Worm (Caenorhabditis elegans) whole organism, young adult: ENCODE measurements around the gene R11F4.1.
A peak's percentile ranks its signal among the peaks of the same experiment; 100 is the strongest.
"Not testable (repeated sequence)": the region's sequence is repeated elsewhere in the genome, so short reads cannot be mapped to it uniquely, and the experiment has no call there.

Experiments
- B0019.2 ChIP-seq: fragments of 200-800 bp; sonication (Bioruptor generic); conservative IDR thresholded peaks from 2 replicates; pipeline ENCODE4 v1.3.6; 2022; ENCODE audit warnings: missing genetic modification reagents, missing genetic modification characterization, missing compliant biosample characterization
- B0035.1 ChIP-seq: sonication (generic microtip); optimal IDR thresholded peaks from 2 replicates; lab custom pipeline; 2016; ENCODE audit warnings: missing genetic modification characterization, mild to moderate bottlenecking, missing compliant biosample characterization, missing genotype, missing genetic modification reagents
- B0261.1 ChIP-seq: sonication (generic microtip); optimal IDR thresholded peaks from 2 replicates; lab custom pipeline; 2016; ENCODE audit warnings: mild to moderate bottlenecking, missing genetic modification characterization, moderate library complexity, missing compliant biosample characterization
- B0336.3 ChIP-seq: fragments of 200-800 bp; sonication (Bioruptor generic); IDR thresholded peaks from 2 replicates; pipeline ENCODE4 v1.3.6; 2022; ENCODE audit warnings: missing genetic modification characterization, missing compliant biosample characterization
- F33H1.4 ChIP-seq: fragments of 200-800 bp; sonication (Bioruptor generic); IDR thresholded peaks from 2 replicates; pipeline ENCODE4 v1.3.6; 2022; ENCODE audit warnings: missing genetic modification reagents, missing genetic modification characterization, missing compliant biosample characterization
- F49E8.2 ChIP-seq: sonication (generic microtip); optimal IDR thresholded peaks from 3 replicates; lab custom pipeline; 2017; ENCODE audit warnings: missing genetic modification characterization, mild to moderate bottlenecking, missing compliant biosample characterization, antibody characterized with exemption, moderate library complexity; ENCODE audit not compliant: insufficient read depth
- F57C9.4 ChIP-seq: sonication (generic microtip); optimal IDR thresholded peaks from 2 replicates; lab custom pipeline; 2017; ENCODE audit warnings: mild to moderate bottlenecking, missing genetic modification characterization, missing compliant biosample characterization
- K12H6.12 ChIP-seq: fragments of 200-800 bp; sonication (Bioruptor generic); optimal IDR thresholded peaks from 2 replicates; lab custom pipeline; 2018; ENCODE audit warnings: mild to moderate bottlenecking, missing genetic modification characterization, missing compliant biosample characterization
- T07F8.4 ChIP-seq: sonication (generic microtip); optimal IDR thresholded peaks from 2 replicates; lab custom pipeline; 2016; ENCODE audit warnings: mild to moderate bottlenecking, missing genetic modification characterization, moderate library complexity, missing compliant biosample characterization
- Y95B8A.8 ChIP-seq: fragments of 200-800 bp; sonication (Bioruptor generic); IDR thresholded peaks from 2 replicates; pipeline ENCODE4 v1.3.6; 2022; ENCODE audit warnings: missing genetic modification reagents, missing genetic modification characterization, missing compliant biosample characterization
- ZK185.1 ChIP-seq: sonication (generic microtip); optimal IDR thresholded peaks from 2 replicates; lab custom pipeline; 2016; ENCODE audit warnings: mild to moderate bottlenecking, missing genetic modification characterization, missing compliant biosample characterization; ENCODE audit not compliant: poor library complexity, severe bottlenecking
- aptf-3 ChIP-seq: fragments of 200-800 bp; sonication (Bioruptor generic); IDR thresholded peaks from 2 replicates; pipeline ENCODE4 v1.3.6; 2022; ENCODE audit warnings: missing genetic modification characterization, missing compliant biosample characterization
- attf-3 ChIP-seq: fragments of 200-800 bp; sonication (Bioruptor generic); conservative IDR thresholded peaks from 2 replicates; pipeline ENCODE4 v1.3.6; 2022; ENCODE audit warnings: missing genetic modification reagents, missing genetic modification characterization, missing compliant biosample characterization
- attf-6 ChIP-seq: fragments of 200-800 bp; sonication (Bioruptor generic); IDR thresholded peaks from 2 replicates; pipeline ENCODE4 v1.3.6; 2022; ENCODE audit warnings: missing genetic modification reagents, missing genetic modification characterization, missing compliant biosample characterization
- bed-2 ChIP-seq: fragments of 200-800 bp; sonication (Bioruptor generic); IDR thresholded peaks from 2 replicates; pipeline ENCODE4 v1.3.6; 2022; ENCODE audit warnings: missing genetic modification reagents, missing genetic modification characterization, missing compliant biosample characterization
- ceh-100 ChIP-seq: fragments of 200-800 bp; sonication (Bioruptor generic); IDR thresholded peaks from 2 replicates; pipeline ENCODE4 v1.3.6; 2022; ENCODE audit warnings: missing genetic modification reagents, missing genetic modification characterization, missing compliant biosample characterization
- ceh-58 ChIP-seq: fragments of 200-800 bp; sonication (Bioruptor generic); IDR thresholded peaks from 2 replicates; pipeline ENCODE4 v1.3.6; 2022; ENCODE audit warnings: missing genetic modification characterization, missing compliant biosample characterization
- dox-1 ChIP-seq: fragments of 200-800 bp; sonication (Bioruptor generic); IDR thresholded peaks from 2 replicates; pipeline ENCODE4 v1.3.6; 2022; ENCODE audit warnings: missing genetic modification reagents, missing genetic modification characterization, missing compliant biosample characterization
- egl-44 ChIP-seq: fragments of 200-800 bp; sonication (Bioruptor generic); IDR thresholded peaks from 2 replicates; pipeline ENCODE4 v1.3.6; 2022; ENCODE audit warnings: missing genetic modification reagents, missing genetic modification characterization, missing compliant biosample characterization
- egrh-3 ChIP-seq: fragments of 200-800 bp; sonication (Bioruptor generic); IDR thresholded peaks from 2 replicates; pipeline ENCODE4 v1.3.6; 2022; ENCODE audit warnings: missing genetic modification reagents, missing genetic modification characterization, missing compliant biosample characterization
- hlh-12 ChIP-seq: sonication (generic microtip); optimal IDR thresholded peaks from 2 replicates; lab custom pipeline; 2016; ENCODE audit warnings: missing genetic modification characterization, missing compliant biosample characterization
- hsf-1 ChIP-seq: fragments of 200-800 bp; sonication (Bioruptor generic); IDR thresholded peaks from 2 replicates; pipeline ENCODE4 v1.3.6; 2022; ENCODE audit warnings: missing genetic modification reagents, missing genetic modification characterization, missing compliant biosample characterization
- lag-1 ChIP-seq: fragments of 200-800 bp; sonication (Bioruptor generic); IDR thresholded peaks from 2 replicates; pipeline ENCODE4 v1.3.6; 2022; ENCODE audit warnings: missing genetic modification reagents, missing genetic modification characterization, missing compliant biosample characterization
- lin-26 ChIP-seq: fragments of 200-800 bp; sonication (Bioruptor generic); IDR thresholded peaks from 2 replicates; pipeline ENCODE4 v1.3.6; 2022; ENCODE audit warnings: missing genetic modification reagents, missing genetic modification characterization, missing compliant biosample characterization
- lin-35 ChIP-seq, 3 experiments: fragments of 150-350 bp in 2 of 3; sonication (generic microtip) in 1 of 3; optimal IDR thresholded peaks; 2 replicates each; lab custom pipeline; 2014 to 2018; ENCODE audit warnings: missing biosample characterization in 3 of 3, missing genetic modification characterization in 3 of 3, missing genetic modification reagents in 3 of 3
- lin-40 ChIP-seq: sonication (generic microtip); optimal IDR thresholded peaks from 2 replicates; lab custom pipeline; 2016; ENCODE audit warnings: missing genetic modification characterization, mild to moderate bottlenecking, missing compliant biosample characterization, missing genotype, missing genetic modification reagents
- madf-6 ChIP-seq: fragments of 200-800 bp; sonication (Bioruptor generic); IDR thresholded peaks from 2 replicates; pipeline ENCODE4 v1.3.6; 2022; ENCODE audit warnings: missing genetic modification reagents, missing genetic modification characterization, missing compliant biosample characterization
- rec-8 ChIP-seq, 2 experiments: sonication (generic microtip); optimal IDR thresholded peaks; 2 replicates each; lab custom pipeline; 2016; ENCODE audit warnings: mild to moderate bottlenecking in 2 of 2, missing genetic modification characterization in 2 of 2, missing genetic modification reagents in 2 of 2, missing genotype in 2 of 2, missing biosample characterization in 1 of 2, missing compliant biosample characterization in 1 of 2, moderate library complexity in 1 of 2
- rpc-1 ChIP-seq, 2 experiments: fragments of 150-350 bp in 1 of 2; sonication (generic microtip) in 1 of 2; optimal IDR thresholded peaks; 2 replicates each; lab custom pipeline; 2014 to 2018; ENCODE audit warnings: missing biosample characterization in 1 of 2, missing genetic modification characterization in 1 of 2, missing genetic modification reagents in 1 of 2, missing genotype in 1 of 2
- sea-2 ChIP-seq: fragments of 200-800 bp; sonication (Bioruptor generic); IDR thresholded peaks from 2 replicates; pipeline ENCODE4 v1.3.6; 2022; ENCODE audit warnings: missing genetic modification characterization, missing compliant biosample characterization
- snpc-1.3 ChIP-seq: sonication (generic microtip); optimal IDR thresholded peaks from 2 replicates; lab custom pipeline; 2017; ENCODE audit warnings: missing genetic modification characterization, mild to moderate bottlenecking, missing compliant biosample characterization, antibody characterized with exemption, moderate library complexity, missing genotype, missing genetic modification reagents; ENCODE audit not compliant: insufficient read depth
- snpc-3.4 ChIP-seq: sonication (generic microtip); optimal IDR thresholded peaks from 2 replicates; lab custom pipeline; 2017; ENCODE audit warnings: missing genetic modification characterization, mild to moderate bottlenecking, missing compliant biosample characterization, antibody characterized with exemption, moderate library complexity, missing genotype, missing genetic modification reagents
- somi-1 ChIP-seq: fragments of 200-800 bp; sonication (Bioruptor generic); optimal IDR thresholded peaks from 2 replicates; lab custom pipeline; 2018; ENCODE audit warnings: mild to moderate bottlenecking, missing genetic modification characterization, missing compliant biosample characterization
- sptf-2 ChIP-seq: fragments of 200-800 bp; sonication (Bioruptor generic); optimal IDR thresholded peaks from 2 replicates; lab custom pipeline; 2018; ENCODE audit warnings: mild to moderate bottlenecking, missing genetic modification characterization, missing compliant biosample characterization
- tbp1 ChIP-seq: fragments of 200-800 bp; sonication (Bioruptor generic); optimal IDR thresholded peaks from 2 replicates; lab custom pipeline; 2018; ENCODE audit warnings: mild to moderate bottlenecking, missing genetic modification characterization, missing compliant biosample characterization

The R11F4.1 gene

ce11 chrII:4051196-4051595, 40.5 kb upstream of the R11F4.1 start:
- TF ChIP-seq tbp1 (GFP tag; lab: Kevin White, UChicago) (peak; percentile 75), B0261.1 (peak; percentile 50), lin-26 (peak; percentile 23; the same call in 1 of the 2 replicates), rpc-1 (tag; optimal IDR thresholded peaks at IDR 0.05; lab: Kevin White, UChicago) (peak; percentile 55)
- TF ChIP-seq rpc-1 (optimal IDR thresholded peaks at IDR 0.05; lab: Kevin White, UChicago), result not testable (repeated sequence)

- TF ChIP-seq lin-40 (tag; lab: Kevin White, UChicago) (no peak), egrh-3 (GFP tag; lab: Robert Waterston, UW) (no peak), K12H6.12 (no peak), attf-3 (no peak), sea-2 (GFP tag; lab: Robert Waterston, UW) (no peak), Y95B8A.8 (GFP tag; lab: Robert Waterston, UW) (no peak), lag-1 (GFP tag; lab: Robert Waterston, UW) (no peak), ceh-58 (GFP tag; lab: Robert Waterston, UW) (no peak), B0261.1 (no peak), ZK185.1 (tag; lab: Kevin White, UChicago) (no peak)
Observed at ce11 chrII:4062477-4062876, 29.3 kb upstream of the R11F4.1 start, which contains the start of gene gadr-4. Gene gadr-4, minus strand, starts transcription at chrII:4062577.

ce11 chrII:4063997-4064396, 27.7 kb upstream of the R11F4.1 start, which contains the start of gene fbxb-118:
Gene fbxb-118, minus strand, starts transcription at chrII:4064097.
- TF ChIP-seq F33H1.4 (no peak), aptf-3 (GFP tag; lab: Robert Waterston, UW) (no peak), egl-44 (GFP tag; lab: Robert Waterston, UW) (no peak), madf-6 (GFP tag; lab: Robert Waterston, UW) (no peak), ceh-100 (GFP tag; lab: Robert Waterston, UW) (no peak), snpc-1.3 (no peak), lin-35 (GFP tag; optimal IDR thresholded peaks at IDR 0.05; lab: Kevin White, UChicago) (no peak), B0336.3 (GFP tag; lab: Robert Waterston, UW) (no peak), B0019.2 (no peak), dox-1 (no peak), hsf-1 (GFP tag; lab: Robert Waterston, UW) (no peak), F57C9.4 (tag; lab: Kevin White, UChicago) (no peak), sea-2 (GFP tag; lab: Robert Waterston, UW) (no peak)

ce11 chrII:4067258-4067657, 24.5 kb upstream of the R11F4.1 start, which contains the start of gene W06A11.1:
Gene W06A11.1, plus strand, starts transcription at chrII:4067558.
- TF ChIP-seq B0035.1 (tag; lab: Kevin White, UChicago) (no peak), snpc-1.3 (no peak), K12H6.12 (no peak), snpc-3.4 (tag; lab: Kevin White, UChicago) (no peak), T07F8.4 (tag; lab: Kevin White, UChicago) (no peak), F49E8.2 (tag; lab: Kevin White, UChicago) (no peak), somi-1 (GFP tag; lab: Kevin White, UChicago) (no peak), bed-2 (GFP tag; lab: Robert Waterston, UW) (no peak), rec-8 (tag; optimal IDR thresholded peaks at IDR 0.05; lab: Kevin White, UChicago) (no peak), sptf-2 (GFP tag; lab: Kevin White, UChicago) (no peak), hlh-12 (no peak), attf-6 (GFP tag; lab: Robert Waterston, UW) (no peak)
